Worm (Caenorhabditis elegans) whole organism, L4 larva: ENCODE data around the gene best-24.

Experiments used
- F37D6.2 ChIP-seq: sonication (generic microtip); optimal IDR thresholded peaks from 2 replicates; lab custom pipeline; 2016; ENCODE audit warnings: mild to moderate bottlenecking, missing genetic modification characterization, missing compliant biosample characterization
- Y75B8A.6 ChIP-seq: fragments of 200-800 bp; sonication (Bioruptor generic); IDR thresholded peaks from 2 replicates; pipeline ENCODE4 v1.3.6; 2022; ENCODE audit warnings: missing genetic modification reagents, missing genetic modification characterization, missing compliant biosample characterization
- ZK546.5 ChIP-seq, 2 experiments: sonication (generic microtip); optimal IDR thresholded peaks; 2 replicates each; lab custom pipeline; 2017; ENCODE audit warnings: missing biosample characterization in 2 of 2, missing genetic modification characterization in 2 of 2
- ama-1 ChIP-seq: fragments of 150-350 bp; optimal IDR thresholded peaks from 2 replicates; lab custom pipeline; 2014; ENCODE audit warnings: inconsistent platforms, mixed read lengths
- cey-2 ChIP-seq: sonication (generic microtip); optimal IDR thresholded peaks from 3 replicates; lab custom pipeline; 2017; ENCODE audit warnings: missing genetic modification characterization, mild to moderate bottlenecking, missing compliant biosample characterization, antibody characterized with exemption, borderline replicate concordance; ENCODE audit not compliant: insufficient read depth
- ctbp-1 ChIP-seq: fragments of 200-800 bp; sonication (Bioruptor generic); IDR thresholded peaks from 2 replicates; pipeline ENCODE4 v1.3.6; 2022; ENCODE audit warnings: missing genetic modification reagents, missing genetic modification characterization, missing compliant biosample characterization
- egl-43 ChIP-seq: fragments of 200-800 bp; sonication (Bioruptor generic); IDR thresholded peaks from 2 replicates; pipeline ENCODE4 v1.3.6; 2022; ENCODE audit warnings: missing genetic modification reagents, missing genetic modification characterization, missing compliant biosample characterization
- lin-13 ChIP-seq: fragments of 150-350 bp; optimal IDR thresholded peaks from 2 replicates; lab custom pipeline; 2014; ENCODE audit warnings: missing biosample characterization, missing genetic modification reagents, missing genetic modification characterization
- mdl-1 ChIP-seq, 2 experiments: fragments of 150-350 bp in 1 of 2; sonication (generic microtip) in 1 of 2; optimal IDR thresholded peaks; 2 replicates each; lab custom pipeline; 2014 to 2017; ENCODE audit warnings: missing biosample characterization in 2 of 2, missing genetic modification characterization in 2 of 2
- mep-1 ChIP-seq: fragments of 150-350 bp; sonication (generic microtip); optimal IDR thresholded peaks from 3 replicates; lab custom pipeline; 2014; ENCODE audit warnings: missing biosample characterization, missing genetic modification characterization
- nhr-237 ChIP-seq: sonication (generic microtip); optimal IDR thresholded peaks from 2 replicates; lab custom pipeline; 2017; ENCODE audit warnings: missing biosample characterization, missing genetic modification characterization
- nhr-28 ChIP-seq: fragments of 150-350 bp; optimal IDR thresholded peaks from 2 replicates; lab custom pipeline; 2014; ENCODE audit warnings: missing biosample characterization, missing genetic modification characterization
- nhr-48 ChIP-seq: sonication (generic microtip); optimal IDR thresholded peaks from 2 replicates; lab custom pipeline; 2016; ENCODE audit warnings: mild to moderate bottlenecking, missing genetic modification characterization, missing compliant biosample characterization
- nhr-77 ChIP-seq: fragments of 150-350 bp; optimal IDR thresholded peaks from 2 replicates; lab custom pipeline; 2014; ENCODE audit warnings: missing biosample characterization, missing genetic modification characterization

ce11 chrIII:7859313-7859712 is 41.5 kb upstream of the best-24 start, which contains the start of gene tomm-7:
- TF ChIP-seq nhr-237 (tag; lab: Kevin White, UChicago) (no peak), F37D6.2 (no peak), mdl-1 (tag; optimal IDR thresholded peaks at IDR 0.05; lab: Kevin White, UChicago) (no peak), nhr-28 (tag; lab: Kevin White, UChicago) (no peak), lin-13 (GFP tag; lab: Kevin White, UChicago) (no peak), Y75B8A.6 (no peak), mep-1 (tag; lab: Kevin White, UChicago) (no peak), cey-2 (tag; lab: Kevin White, UChicago) (no peak), ZK546.5 (tag; optimal IDR thresholded peaks at IDR 0.05; lab: Kevin White, UChicago) (no peak), ama-1 (no peak), ctbp-1 (GFP tag; lab: Robert Waterston, UW) (no peak), nhr-77 (tag; lab: Kevin White, UChicago) (no peak), egl-43 (no peak), nhr-48 (no peak)
